Worm (Caenorhabditis elegans) whole organism, early embryonic: ENCODE data around the gene lipl-7.

Source experiments
- aly-1 ChIP-seq: sonication (generic microtip); optimal IDR thresholded peaks from 2 replicates; lab custom pipeline; 2016; ENCODE audit warnings: missing genetic modification characterization, missing compliant biosample characterization
- ama-1 ChIP-seq: fragments of 150-350 bp; optimal IDR thresholded peaks from 2 replicates; lab custom pipeline; 2014
- ets-7 ChIP-seq: sonication (generic microtip); optimal IDR thresholded peaks from 2 replicates; lab custom pipeline; 2016; ENCODE audit warnings: missing genotype, missing genetic modification characterization, missing compliant biosample characterization
- flt-1 ChIP-seq: fragments of 200-800 bp; sonication (Bioruptor generic); IDR thresholded peaks from 2 replicates; pipeline ENCODE4 v1.3.6; 2022; ENCODE audit warnings: missing genetic modification characterization, missing compliant biosample characterization
- scrt-1 ChIP-seq: fragments of 200-800 bp; sonication (Bioruptor generic); IDR thresholded peaks from 2 replicates; pipeline ENCODE4 v1.3.6; 2022; ENCODE audit warnings: missing genetic modification characterization, missing compliant biosample characterization
- tbx-11 ChIP-seq: fragments of 200-800 bp; sonication (Bioruptor generic); IDR thresholded peaks from 2 replicates; pipeline ENCODE4 v1.3.6; 2022; ENCODE audit warnings: missing genetic modification characterization, missing compliant biosample characterization
- tbx-37 ChIP-seq: fragments of 200-800 bp; sonication (Bioruptor generic); conservative IDR thresholded peaks from 2 replicates; pipeline ENCODE4 v1.3.6; 2022; ENCODE audit warnings: missing genetic modification reagents, missing genetic modification characterization, missing compliant biosample characterization

ce11 chrIV:10286655-10287054 lies 45.0 kb upstream of the lipl-7 start, which contains the start of gene ebax-1:
- TF ChIP-seq ama-1 (lab: Kevin White, UChicago): no peak
- no peak for TF ChIP-seq tbx-37 (GFP tag; lab: Robert Waterston, UW)
- no peak for TF ChIP-seq flt-1 (GFP tag; lab: Robert Waterston, UW)
- TF ChIP-seq aly-1 (tag; lab: Kevin White, UChicago): no peak
- TF ChIP-seq tbx-11: no peak
- TF ChIP-seq scrt-1: no peak
- no peak for TF ChIP-seq ets-7 (tag; lab: Kevin White, UChicago)
